Worm (Caenorhabditis elegans) whole organism, L2 larva: ENCODE measurements around the gene nhr-53.

Experiments used
- C34F6.9 ChIP-seq: fragments of 150-350 bp; optimal IDR thresholded peaks from 2 replicates; lab custom pipeline; 2014; ENCODE audit warnings: missing biosample characterization, missing genetic modification characterization
- F13H6.1 ChIP-seq: sonication (generic microtip); optimal IDR thresholded peaks from 2 replicates; lab custom pipeline; 2016; ENCODE audit warnings: missing genetic modification characterization, missing compliant biosample characterization
- Y55F3AM.14 ChIP-seq: fragments of 200-800 bp; sonication (Bioruptor generic); optimal IDR thresholded peaks from 2 replicates; lab custom pipeline; 2018; ENCODE audit warnings: mild to moderate bottlenecking, missing genetic modification characterization, missing compliant biosample characterization
- ZK546.5 ChIP-seq: sonication (generic microtip); optimal IDR thresholded peaks from 2 replicates; lab custom pipeline; 2017; ENCODE audit warnings: missing biosample characterization, missing genetic modification characterization
- aly-2 ChIP-seq: fragments of 150-350 bp; optimal IDR thresholded peaks from 2 replicates; lab custom pipeline; 2014; ENCODE audit warnings: missing biosample characterization, missing genetic modification characterization
- ama-1 ChIP-seq: fragments of 150-350 bp; optimal IDR thresholded peaks from 2 replicates; lab custom pipeline; 2018; ENCODE audit warnings: inconsistent platforms
- blmp-1 ChIP-seq: sonication (generic microtip); optimal IDR thresholded peaks from 2 replicates; lab custom pipeline; 2017; ENCODE audit warnings: missing genetic modification characterization, mild to moderate bottlenecking, missing compliant biosample characterization, antibody characterized with exemption, moderate library complexity; ENCODE audit not compliant: insufficient read depth
- ceh-82 ChIP-seq: fragments of 150-350 bp; optimal IDR thresholded peaks from 2 replicates; lab custom pipeline; 2014; ENCODE audit warnings: missing biosample characterization, missing genetic modification characterization
- crh-2 ChIP-seq: sonication (generic microtip); optimal IDR thresholded peaks from 2 replicates; lab custom pipeline; 2017; ENCODE audit warnings: missing biosample characterization, missing genetic modification characterization
- egl-27 ChIP-seq: sonication (generic microtip); optimal IDR thresholded peaks from 3 replicates; lab custom pipeline; 2017; ENCODE audit warnings: missing biosample characterization, missing genetic modification reagents, missing genetic modification characterization
- elt-1 ChIP-seq: fragments of 150-350 bp; optimal IDR thresholded peaks from 2 replicates; lab custom pipeline; 2014; ENCODE audit warnings: missing biosample characterization, missing genetic modification characterization
- elt-3 ChIP-seq: sonication (generic microtip); optimal IDR thresholded peaks from 2 replicates; lab custom pipeline; 2017; ENCODE audit warnings: missing biosample characterization, missing genetic modification characterization
- fos-1 ChIP-seq: fragments of 150-350 bp; optimal IDR thresholded peaks from 2 replicates; lab custom pipeline; 2014; ENCODE audit warnings: missing biosample characterization, missing genetic modification characterization
- gmeb-1 ChIP-seq: fragments of 150-350 bp; optimal IDR thresholded peaks from 2 replicates; lab custom pipeline; 2014; ENCODE audit warnings: missing biosample characterization, missing genetic modification characterization
- lin-11 ChIP-seq: fragments of 150-350 bp; sonication (generic microtip); optimal IDR thresholded peaks from 2 replicates; lab custom pipeline; 2014; ENCODE audit warnings: missing biosample characterization, missing genetic modification characterization, inconsistent platforms, mixed read lengths
- lin-13 ChIP-seq: fragments of 150-350 bp; optimal IDR thresholded peaks from 2 replicates; lab custom pipeline; 2014; ENCODE audit warnings: missing biosample characterization, missing genetic modification reagents, missing genetic modification characterization
- lin-39 ChIP-seq: fragments of 150-350 bp; optimal IDR thresholded peaks from 2 replicates; lab custom pipeline; 2014; ENCODE audit warnings: missing biosample characterization, missing genetic modification reagents, missing genetic modification characterization
- lsy-2 ChIP-seq, 2 experiments: fragments of 150-350 bp in 1 of 2; sonication (generic microtip) in 1 of 2; optimal IDR thresholded peaks; 2 replicates each; lab custom pipeline; 2014 to 2017; ENCODE audit warnings: missing biosample characterization in 2 of 2, missing genetic modification characterization in 2 of 2
- mdl-1 ChIP-seq, 2 experiments: fragments of 150-350 bp in 1 of 2; sonication (generic microtip) in 1 of 2; optimal IDR thresholded peaks; 2 replicates each; lab custom pipeline; 2017; ENCODE audit warnings: missing biosample characterization in 2 of 2, missing genetic modification characterization in 2 of 2
- nhr-11 ChIP-seq: fragments of 150-350 bp; optimal IDR thresholded peaks from 2 replicates; lab custom pipeline; 2014; ENCODE audit warnings: missing biosample characterization, missing genetic modification characterization
- nhr-12 ChIP-seq: fragments of 150-350 bp; optimal IDR thresholded peaks from 2 replicates; lab custom pipeline; 2014; ENCODE audit warnings: missing biosample characterization, missing genetic modification characterization
- nhr-129 ChIP-seq: fragments of 150-350 bp; optimal IDR thresholded peaks from 2 replicates; lab custom pipeline; 2014; ENCODE audit warnings: missing biosample characterization, missing genetic modification characterization
- nhr-23 ChIP-seq: fragments of 150-350 bp; optimal IDR thresholded peaks from 2 replicates; lab custom pipeline; 2014; ENCODE audit warnings: missing biosample characterization, missing genetic modification reagents, missing genetic modification characterization
- nhr-237 ChIP-seq: fragments of 150-350 bp; optimal IDR thresholded peaks from 2 replicates; lab custom pipeline; 2014; ENCODE audit warnings: missing biosample characterization, missing genetic modification characterization
- nhr-25 ChIP-seq: fragments of 150-350 bp; sonication (generic microtip); optimal IDR thresholded peaks from 3 replicates; lab custom pipeline; 2014; ENCODE audit warnings: missing biosample characterization, missing genetic modification characterization
- nhr-77 ChIP-seq: fragments of 150-350 bp; optimal IDR thresholded peaks from 2 replicates; lab custom pipeline; 2014; ENCODE audit warnings: missing biosample characterization, missing genetic modification characterization
- peb-1 ChIP-seq: fragments of 150-350 bp; optimal IDR thresholded peaks from 2 replicates; lab custom pipeline; 2014; ENCODE audit warnings: missing biosample characterization, missing genetic modification characterization
- sem-4 ChIP-seq: fragments of 150-350 bp; optimal IDR thresholded peaks from 2 replicates; lab custom pipeline; 2014; ENCODE audit warnings: missing biosample characterization, missing genetic modification reagents, missing genetic modification characterization
- skn-1 ChIP-seq: sonication (generic microtip); optimal IDR thresholded peaks from 2 replicates; lab custom pipeline; 2017; ENCODE audit warnings: missing biosample characterization, missing genetic modification characterization
- sma-3 ChIP-seq: sonication (generic microtip); optimal IDR thresholded peaks from 2 replicates; lab custom pipeline; 2016; ENCODE audit warnings: missing genetic modification reagents, missing genetic modification characterization, missing compliant biosample characterization
- sma-9 ChIP-seq, 2 experiments: fragments of 150-350 bp in 1 of 2; sonication (generic microtip) in 1 of 2; optimal IDR thresholded peaks; 2 replicates each; lab custom pipeline; 2014 to 2016; ENCODE audit warnings: missing genetic modification characterization in 2 of 2, mild to moderate bottlenecking in 1 of 2, missing biosample characterization in 1 of 2, missing compliant biosample characterization in 1 of 2, missing genetic modification reagents in 1 of 2, moderate library complexity in 1 of 2
- snpc-4 ChIP-seq: fragments of 150-350 bp; optimal IDR thresholded peaks from 2 replicates; lab custom pipeline; 2014; ENCODE audit warnings: missing biosample characterization, missing genetic modification characterization
- unc-39 ChIP-seq: fragments of 150-350 bp; optimal IDR thresholded peaks from 2 replicates; lab custom pipeline; 2014; ENCODE audit warnings: missing biosample characterization, missing genetic modification characterization
- unc-55 ChIP-seq: fragments of 150-350 bp; sonication (generic microtip); optimal IDR thresholded peaks from 3 replicates; lab custom pipeline; 2014; ENCODE audit warnings: missing biosample characterization, missing genetic modification reagents, missing genetic modification characterization
- unc-62 ChIP-seq: fragments of 150-350 bp; optimal IDR thresholded peaks from 2 replicates; lab custom pipeline; 2014; ENCODE audit warnings: missing biosample characterization, missing genetic modification reagents, missing genetic modification characterization
- ztf-11 ChIP-seq: sonication (generic microtip); optimal IDR thresholded peaks from 2 replicates; lab custom pipeline; 2017; ENCODE audit warnings: missing biosample characterization, missing genetic modification characterization

nhr-53 gene

DNA sequence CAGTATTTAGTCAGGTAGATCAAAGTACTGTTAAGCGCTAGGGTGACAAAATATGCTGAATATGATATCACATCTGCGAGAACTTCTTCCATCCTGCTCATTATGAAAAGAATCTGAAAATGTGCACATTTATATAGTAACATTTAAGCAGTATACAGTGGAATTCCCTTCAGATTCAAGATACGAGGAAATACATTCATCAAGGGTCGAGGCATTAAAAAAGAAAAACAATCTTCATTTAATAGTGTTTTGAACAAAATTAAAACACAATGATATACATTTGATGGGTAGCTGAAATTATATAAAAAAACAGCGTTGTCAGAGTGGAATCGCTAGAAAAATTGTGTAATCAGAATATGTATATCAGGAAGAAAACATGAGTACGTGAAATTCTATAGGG, 33.6 kb upstream of the nhr-53 start, which contains the start of gene str-27:
str-27 (minus strand) TSS at position 101 of the 400 bp plus-strand sequence.
- no peak for TF ChIP-seq lsy-2 (tag; optimal IDR thresholded peaks at IDR 0.05; lab: Kevin White, UChicago)

DNA sequence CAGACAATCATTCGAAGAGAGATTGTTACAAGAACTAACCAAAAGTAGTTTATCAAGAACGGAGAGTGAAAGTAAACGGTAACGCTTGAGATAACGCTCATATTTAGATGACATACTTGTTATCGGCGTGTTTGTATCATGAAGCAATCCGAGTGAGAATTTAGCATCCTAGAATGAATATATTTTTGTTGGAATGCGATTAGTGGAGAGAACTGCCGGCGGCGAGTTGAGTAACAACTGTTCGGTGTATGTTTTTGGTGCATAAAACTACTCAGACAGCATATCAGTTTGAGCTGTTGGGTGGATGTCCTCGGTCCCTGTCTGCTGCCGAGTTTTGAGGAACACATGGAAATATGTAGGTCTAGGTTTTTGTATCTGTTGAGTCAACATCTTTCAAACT, 31.4 kb upstream of the nhr-53 start, which contains the start of gene T23D5.3:
T23D5.3 (minus strand) TSS at position 101 of the 400 bp plus-strand sequence.
- TF ChIP-seq nhr-237 (tag; lab: Kevin White, UChicago) (no peak), Y55F3AM.14 (GFP tag; lab: Kevin White, UChicago) (no peak), elt-1 (tag; lab: Kevin White, UChicago) (no peak), elt-3 (tag; lab: Kevin White, UChicago) (no peak), mdl-1 (tag; optimal IDR thresholded peaks at IDR 0.05; lab: Kevin White, UChicago) (no peak), nhr-77 (no peak), nhr-11 (tag; lab: Kevin White, UChicago) (no peak), lin-11 (no peak), sma-3 (GFP tag; lab: Kevin White, UChicago) (no peak)

DNA sequence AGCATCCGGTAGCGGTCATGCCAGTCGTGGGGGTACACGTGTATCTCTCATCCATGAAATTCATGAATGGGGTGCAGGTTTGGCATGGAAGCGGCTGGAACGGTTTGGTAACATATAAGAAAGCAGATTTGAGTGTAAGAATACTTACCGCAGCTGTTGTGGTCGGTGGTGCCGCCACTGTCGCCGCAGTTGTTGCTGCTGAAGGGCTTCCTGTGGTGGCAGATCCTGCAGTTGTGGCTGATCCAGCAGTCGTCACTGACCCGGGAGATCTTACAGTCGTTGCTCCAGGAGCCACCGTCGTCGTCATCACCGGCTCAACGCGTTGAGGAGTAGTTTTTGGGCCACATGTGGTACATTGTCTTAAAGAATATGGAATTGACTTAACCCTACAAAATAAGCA, 30.9 kb upstream of the nhr-53 start:
- no peak for TF ChIP-seq ZK546.5 (tag; lab: Kevin White, UChicago)
- TF ChIP-seq mdl-1 (tag; optimal IDR thresholded peaks at IDR 0.05; lab: Kevin White, UChicago) = no peak
- TF ChIP-seq unc-39 (tag; lab: Kevin White, UChicago) = no peak
- TF ChIP-seq crh-2 = no peak
- TF ChIP-seq gmeb-1 (tag; lab: Kevin White, UChicago) = no peak

DNA sequence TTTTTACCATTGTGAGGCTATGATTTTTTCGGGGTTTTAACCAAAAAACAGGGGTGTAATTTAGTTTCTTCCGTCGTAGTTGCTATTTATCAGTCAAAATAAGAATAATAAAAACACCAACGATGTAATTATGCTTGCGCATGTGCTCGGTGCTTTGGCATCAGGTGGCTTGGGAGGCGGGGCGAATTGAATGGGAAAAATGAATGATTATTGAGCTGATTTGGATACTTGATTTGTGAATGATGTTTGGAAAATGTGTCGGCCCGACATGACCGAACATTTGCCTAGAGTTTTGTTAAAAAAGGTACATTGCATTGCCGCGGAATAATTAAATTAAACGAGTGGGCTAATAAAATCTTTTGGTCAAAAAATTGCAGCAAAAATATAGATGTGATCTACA, 30.0 kb upstream of the nhr-53 start, which contains the start of gene str-38:
str-38 (minus strand) TSS at position 101 of the 400 bp plus-strand sequence.
- TF ChIP-seq lin-13 (GFP tag; lab: Kevin White, UChicago) (no peak), blmp-1 (no peak), skn-1 (no peak), unc-55 (no peak), lin-11 (no peak), egl-27 (tag; lab: Kevin White, UChicago) (no peak), elt-3 (tag; lab: Kevin White, UChicago) (no peak), sem-4 (tag; lab: Kevin White, UChicago) (no peak), fos-1 (tag; lab: Kevin White, UChicago) (no peak), sma-9 (GFP tag; optimal IDR thresholded peaks at IDR 0.05; lab: Kevin White, UChicago) (no peak), sma-9 (tag; optimal IDR thresholded peaks at IDR 0.05; lab: Kevin White, UChicago) (no peak), nhr-25 (no peak), ama-1 (no peak), nhr-129 (tag; lab: Kevin White, UChicago) (no peak), F13H6.1 (tag; lab: Kevin White, UChicago) (no peak)

DNA sequence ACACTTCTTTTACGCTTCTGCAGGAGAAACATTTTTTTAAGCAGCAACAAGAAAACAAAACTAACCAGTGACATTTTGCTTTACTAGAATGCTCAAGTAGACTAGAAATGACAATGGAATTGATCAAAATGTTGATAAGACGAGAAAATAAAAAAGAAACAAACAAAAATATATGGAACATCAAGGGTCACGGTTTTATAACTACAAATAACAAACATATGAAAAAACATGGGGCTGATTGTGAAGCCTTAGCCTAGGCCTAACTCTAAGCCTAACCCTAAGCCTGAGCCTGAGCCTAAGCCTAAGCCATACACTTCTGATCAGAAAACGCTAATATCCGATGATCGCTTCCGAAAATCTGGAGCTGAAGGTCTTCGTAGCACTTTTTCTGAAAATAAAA, 28.3 kb upstream of the nhr-53 start, which contains the start of gene Y6E2A.10:
Y6E2A.10 (minus strand) TSS at position 101 of the 400 bp plus-strand sequence.
- TF ChIP-seq C34F6.9 (tag; lab: Kevin White, UChicago) (no peak), F13H6.1 (tag; lab: Kevin White, UChicago) (no peak), nhr-12 (tag; lab: Kevin White, UChicago) (no peak), unc-62 (GFP tag; lab: Kevin White, UChicago) (no peak), gmeb-1 (tag; lab: Kevin White, UChicago) (no peak), sma-3 (GFP tag; lab: Kevin White, UChicago) (no peak), mdl-1 (tag; optimal IDR thresholded peaks at IDR 0.05; lab: Kevin White, UChicago) (no peak), sem-4 (tag; lab: Kevin White, UChicago) (no peak), aly-2 (tag; lab: Kevin White, UChicago) (no peak), lin-39 (no peak), egl-27 (tag; lab: Kevin White, UChicago) (no peak), crh-2 (no peak), lsy-2 (tag; optimal IDR thresholded peaks at IDR 0.05; lab: Kevin White, UChicago) (no peak), nhr-23 (tag; lab: Kevin White, UChicago) (no peak), ztf-11 (tag; lab: Kevin White, UChicago) (no peak), Y55F3AM.14 (GFP tag; lab: Kevin White, UChicago) (no peak), peb-1 (tag; lab: Kevin White, UChicago) (no peak), nhr-11 (tag; lab: Kevin White, UChicago) (no peak), ceh-82 (tag; lab: Kevin White, UChicago) (no peak), snpc-4 (tag; lab: Kevin White, UChicago) (no peak)
